Worm (Caenorhabditis elegans) whole organism, late embryonic: ENCODE data around the gene bath-31.

ENCODE experiments used
- C08G9.2 ChIP-seq: sonication (generic microtip); optimal IDR thresholded peaks from 2 replicates; lab custom pipeline; 2016; ENCODE audit warnings: mild to moderate bottlenecking, missing genetic modification characterization, moderate library complexity, missing compliant biosample characterization
- C38D4.7 ChIP-seq: fragments of 200-800 bp; sonication (Bioruptor generic); optimal IDR thresholded peaks from 2 replicates; lab custom pipeline; 2018; ENCODE audit warnings: mild to moderate bottlenecking, missing genetic modification characterization, moderate library complexity, missing compliant biosample characterization
- K02D7.2 ChIP-seq: sonication (generic microtip); optimal IDR thresholded peaks from 2 replicates; lab custom pipeline; 2017; ENCODE audit warnings: mild to moderate bottlenecking, missing genetic modification characterization, missing compliant biosample characterization
- ceh-18 ChIP-seq: sonication (generic microtip); optimal IDR thresholded peaks from 2 replicates; lab custom pipeline; 2016; ENCODE audit warnings: missing genetic modification characterization, missing compliant biosample characterization
- ceh-2 ChIP-seq: sonication (generic microtip); optimal IDR thresholded peaks from 2 replicates; lab custom pipeline; 2016; ENCODE audit warnings: missing genotype, missing genetic modification characterization, missing compliant biosample characterization
- ceh-22 ChIP-seq: sonication (generic microtip); optimal IDR thresholded peaks from 2 replicates; lab custom pipeline; 2017; ENCODE audit warnings: missing biosample characterization, missing genetic modification characterization
- ceh-30 ChIP-seq: fragments of 150-350 bp; optimal IDR thresholded peaks from 2 replicates; lab custom pipeline; 2014; ENCODE audit warnings: missing biosample characterization, missing genetic modification characterization
- ceh-45 ChIP-seq: fragments of 200-800 bp; sonication (Bioruptor generic); IDR thresholded peaks from 2 replicates; pipeline ENCODE4 v1.3.6; 2022; ENCODE audit warnings: missing genetic modification reagents, missing genetic modification characterization, missing compliant biosample characterization
- ceh-6 ChIP-seq: fragments of 200-800 bp; sonication (Bioruptor generic); optimal IDR thresholded peaks from 2 replicates; lab custom pipeline; 2018; ENCODE audit warnings: mild to moderate bottlenecking, missing genetic modification characterization, missing compliant biosample characterization
- che-1 ChIP-seq: sonication (generic microtip); optimal IDR thresholded peaks from 2 replicates; lab custom pipeline; 2016; ENCODE audit warnings: mild to moderate bottlenecking, missing genetic modification characterization, missing compliant biosample characterization
- dve-1 ChIP-seq: sonication (generic microtip); optimal IDR thresholded peaks from 2 replicates; lab custom pipeline; 2017; ENCODE audit warnings: antibody characterized with exemption, mild to moderate bottlenecking, missing genetic modification characterization, missing compliant biosample characterization
- fkh-6 ChIP-seq: sonication (generic microtip); optimal IDR thresholded peaks from 2 replicates; lab custom pipeline; 2016; ENCODE audit warnings: missing genetic modification characterization, missing compliant biosample characterization
- hlh-15 ChIP-seq: sonication (generic microtip); optimal IDR thresholded peaks from 2 replicates; lab custom pipeline; 2016; ENCODE audit warnings: missing genetic modification characterization, missing compliant biosample characterization
- hlh-6 ChIP-seq: sonication (generic microtip); optimal IDR thresholded peaks from 2 replicates; lab custom pipeline; 2016; ENCODE audit warnings: missing genotype, missing genetic modification characterization, missing compliant biosample characterization
- hlh-8 ChIP-seq: sonication (generic microtip); optimal IDR thresholded peaks from 2 replicates; lab custom pipeline; 2016; ENCODE audit warnings: missing genotype, missing genetic modification characterization, missing compliant biosample characterization
- lin-11 ChIP-seq: fragments of 200-800 bp; sonication (Bioruptor generic); optimal IDR thresholded peaks from 2 replicates; lab custom pipeline; 2018; ENCODE audit warnings: mild to moderate bottlenecking, missing genetic modification characterization, missing compliant biosample characterization
- mec-3 ChIP-seq: sonication (generic microtip); optimal IDR thresholded peaks from 2 replicates; lab custom pipeline; 2016; ENCODE audit warnings: borderline replicate concordance, missing genetic modification characterization, missing compliant biosample characterization
- nhr-11 ChIP-seq: fragments of 150-350 bp; optimal IDR thresholded peaks from 2 replicates; lab custom pipeline; 2014; ENCODE audit warnings: missing biosample characterization, missing genetic modification characterization
- nhr-232 ChIP-seq: sonication (generic microtip); optimal IDR thresholded peaks from 2 replicates; lab custom pipeline; 2016; ENCODE audit warnings: missing genetic modification characterization, missing compliant biosample characterization
- npax-4 ChIP-seq: sonication (generic microtip); optimal IDR thresholded peaks from 2 replicates; lab custom pipeline; 2016; ENCODE audit warnings: missing genetic modification characterization, missing compliant biosample characterization
- pat-9 ChIP-seq: fragments of 200-800 bp; sonication (Bioruptor generic); optimal IDR thresholded peaks from 2 replicates; lab custom pipeline; 2018; ENCODE audit warnings: mild to moderate bottlenecking, missing genetic modification characterization, moderate library complexity, missing compliant biosample characterization
- pha-4 ChIP-seq: fragments of 150-350 bp; optimal IDR thresholded peaks from 2 replicates; lab custom pipeline; 2018; ENCODE audit warnings: missing biosample characterization, missing genetic modification reagents, missing genetic modification characterization
- pqm-1 ChIP-seq: sonication (generic microtip); optimal IDR thresholded peaks from 2 replicates; lab custom pipeline; 2016; ENCODE audit warnings: missing genetic modification characterization, missing compliant biosample characterization
- rnt-1 ChIP-seq: sonication (generic microtip); optimal IDR thresholded peaks from 2 replicates; lab custom pipeline; 2016; ENCODE audit warnings: missing genetic modification characterization, missing compliant biosample characterization
- sdc-2 ChIP-seq: sonication (generic microtip); optimal IDR thresholded peaks from 2 replicates; lab custom pipeline; 2016; ENCODE audit warnings: missing genotype, missing genetic modification characterization, missing compliant biosample characterization
- syd-9 ChIP-seq: sonication (generic microtip); optimal IDR thresholded peaks from 2 replicates; lab custom pipeline; 2016; ENCODE audit warnings: mild to moderate bottlenecking, missing genetic modification characterization, moderate library complexity, missing compliant biosample characterization
- ttx-3 ChIP-seq: sonication (generic microtip); optimal IDR thresholded peaks from 2 replicates; lab custom pipeline; 2016; ENCODE audit warnings: missing genetic modification reagents, missing genetic modification characterization, missing compliant biosample characterization
- unc-3 ChIP-seq, 2 experiments: fragments of 200-800 bp in 1 of 2; sonication (Bioruptor generic) in 1 of 2; sonication (generic microtip) in 1 of 2; conservative IDR thresholded peaks in 1 of 2; optimal IDR thresholded peaks in 1 of 2; 2 replicates each; pipeline versions ENCODE4 v1.3.6 to Lab custom; 2016 to 2022; ENCODE audit warnings: missing compliant biosample characterization in 2 of 2, missing genetic modification characterization in 2 of 2, missing genetic modification reagents in 1 of 2
- unc-55 ChIP-seq: sonication (generic microtip); optimal IDR thresholded peaks from 2 replicates; lab custom pipeline; 2017; ENCODE audit warnings: missing biosample characterization, missing genetic modification reagents, missing genetic modification characterization
- unc-86 ChIP-seq: sonication (generic microtip); optimal IDR thresholded peaks from 2 replicates; lab custom pipeline; 2016; ENCODE audit warnings: missing genetic modification characterization, missing compliant biosample characterization
- ztf-16 ChIP-seq: sonication (generic microtip); optimal IDR thresholded peaks from 2 replicates; lab custom pipeline; 2017; ENCODE audit warnings: missing genetic modification characterization, missing compliant biosample characterization

bath-31 gene

ce11 chrII:3736893-3737375, 5.2 kb downstream of the bath-31 start, which contains the start of gene F12E12.6:
Gene F12E12.6, minus strand, starts transcription at chrII:3736943.
- no peak for TF ChIP-seq hlh-8 (tag; lab: Kevin White, UChicago)

- TF ChIP-seq nhr-232 (tag; lab: Kevin White, UChicago) (no peak), unc-55 (GFP tag; lab: Kevin White, UChicago) (no peak), che-1 (tag; lab: Kevin White, UChicago) (no peak), npax-4 (no peak)
- TF ChIP-seq, all 69 proteins: peak for 0
Observed at ce11 chrII:3739647-3740046, 7.9 kb downstream of the bath-31 start, which contains the start of gene F12E12.2. Gene F12E12.2, plus strand, starts transcription at chrII:3739947.

- TF ChIP-seq pqm-1 (tag; lab: Kevin White, UChicago) (no peak), nhr-11 (tag; lab: Kevin White, UChicago) (no peak), ttx-3 (tag; lab: Kevin White, UChicago) (no peak), ceh-18 (tag; lab: Kevin White, UChicago) (no peak), npax-4 (no peak), syd-9 (no peak), lin-11 (tag; lab: Kevin White, UChicago) (no peak), fkh-6 (no peak), pha-4 (tag; lab: Kevin White, UChicago) (no peak)
Observed at ce11 chrII:3741584-3741983, 9.8 kb downstream of the bath-31 start, which contains the start of gene F12E12.1. Gene F12E12.1, plus strand, starts transcription at chrII:3741884.

- no peak for TF ChIP-seq ceh-22
- no peak for TF ChIP-seq ceh-18 (tag; lab: Kevin White, UChicago)
- no peak for TF ChIP-seq lin-11 (tag; lab: Kevin White, UChicago)
- no peak for TF ChIP-seq ceh-45
- no peak for TF ChIP-seq unc-55 (GFP tag; lab: Kevin White, UChicago)
- TF ChIP-seq hlh-6: no peak
- no peak for TF ChIP-seq che-1 (tag; lab: Kevin White, UChicago)
- TF ChIP-seq pat-9 (tag; lab: Kevin White, UChicago): no peak
- no peak for TF ChIP-seq K02D7.2 (tag; lab: Kevin White, UChicago)
- TF ChIP-seq ceh-6: no peak
- TF ChIP-seq mec-3 (tag; lab: Kevin White, UChicago): no peak
- TF ChIP-seq C08G9.2 (tag; lab: Kevin White, UChicago): no peak
- TF ChIP-seq ztf-16: no peak
- no peak for TF ChIP-seq ceh-2 (tag; lab: Kevin White, UChicago)
- no peak for TF ChIP-seq rnt-1 (tag; lab: Kevin White, UChicago)
- TF ChIP-seq fkh-6: no peak
- no peak for TF ChIP-seq unc-86
- no peak for TF ChIP-seq C38D4.7 (GFP tag; lab: Kevin White, UChicago)
Observed at ce11 chrII:3743684-3744200, 12.0 kb downstream of the bath-31 start, which contains the start of gene nta-1. Gene nta-1, minus strand, starts transcription at chrII:3743814.

- TF ChIP-seq che-1 (tag; lab: Kevin White, UChicago) (no peak), mec-3 (tag; lab: Kevin White, UChicago) (no peak), ceh-30 (tag; lab: Kevin White, UChicago) (no peak), hlh-8 (tag; lab: Kevin White, UChicago) (no peak), C38D4.7 (GFP tag; lab: Kevin White, UChicago) (no peak), hlh-15 (tag; lab: Kevin White, UChicago) (no peak), ceh-22 (no peak), unc-3 (GFP tag; conservative IDR thresholded peaks at IDR 0.05; lab: Robert Waterston, UW) (no peak), unc-3 (tag; optimal IDR thresholded peaks at IDR 0.05; lab: Kevin White, UChicago) (no peak), sdc-2 (tag; lab: Kevin White, UChicago) (no peak), dve-1 (no peak)
- TF ChIP-seq, all 69 proteins: peak for 0
Observed at ce11 chrII:3747405-3747804, 15.6 kb downstream of the bath-31 start, which contains the start of gene fbxb-92. Gene fbxb-92, minus strand, starts transcription at chrII:3747505.
